Fruit fly (Drosophila melanogaster) whole organism, embryonic: ENCODE results near the gene Gga.

Experiments used
- Bdp1 ChIP-seq: fragments of 200-800 bp; sonication (Bioruptor generic); optimal IDR thresholded peaks from 3 replicates; lab custom pipeline; 2016; ENCODE audit warnings: missing biosample characterization, missing genetic modification characterization
- CG10274 ChIP-seq: fragments of 200-800 bp; sonication (Bioruptor generic); optimal IDR thresholded peaks from 3 replicates; lab custom pipeline; 2017; ENCODE audit warnings: missing biosample characterization, mild to moderate bottlenecking, missing genetic modification characterization
- CG10431 ChIP-seq: fragments of 200-800 bp; sonication (Bioruptor generic); optimal IDR thresholded peaks from 3 replicates; lab custom pipeline; 2018; ENCODE audit warnings: missing biosample characterization, mild to moderate bottlenecking, missing genetic modification characterization
- CG10543 ChIP-seq: fragments of 200-800 bp; sonication (Bioruptor generic); optimal IDR thresholded peaks from 3 replicates; lab custom pipeline; 2017; ENCODE audit warnings: missing biosample characterization, mild to moderate bottlenecking, missing genetic modification characterization, moderate library complexity
- CG11695 ChIP-seq: fragments of 200-800 bp; sonication (Bioruptor generic); IDR thresholded peaks from 3 replicates; pipeline ENCODE4 v1.3.6; 2022; ENCODE audit warnings: missing biosample characterization, missing genetic modification characterization
- CG12769 ChIP-seq: fragments of 200-800 bp; sonication (Bioruptor generic); optimal IDR thresholded peaks from 2 replicates; lab custom pipeline; 2019; ENCODE audit warnings: missing biosample characterization, mild to moderate bottlenecking, missing genetic modification characterization, moderate library complexity
- CG13624 ChIP-seq: fragments of 200-800 bp; sonication (Bioruptor generic); optimal IDR thresholded peaks from 2 replicates; lab custom pipeline; 2016; ENCODE audit warnings: missing biosample characterization, missing genetic modification characterization
- CG1603 ChIP-seq: fragments of 200-800 bp; sonication (Bioruptor generic); optimal IDR thresholded peaks from 2 replicates; lab custom pipeline; 2019; ENCODE audit warnings: missing biosample characterization, mild to moderate bottlenecking, missing genetic modification characterization, moderate library complexity
- CG17359 ChIP-seq: fragments of 200-800 bp; sonication (Bioruptor generic); optimal IDR thresholded peaks from 3 replicates; lab custom pipeline; 2018; ENCODE audit warnings: missing biosample characterization, mild to moderate bottlenecking, missing genetic modification characterization, moderate library complexity
- CG17829 ChIP-seq: fragments of 200-800 bp; optimal IDR thresholded peaks from 2 replicates; lab custom pipeline; 2019; ENCODE audit warnings: missing biosample characterization, mild to moderate bottlenecking, missing genetic modification characterization, moderate library complexity
- CG18764 ChIP-seq: fragments of 200-800 bp; sonication (Bioruptor generic); optimal IDR thresholded peaks from 3 replicates; lab custom pipeline; 2016; ENCODE audit warnings: missing biosample characterization, missing genetic modification characterization
- CG32767 ChIP-seq: fragments of 200-800 bp; sonication (Bioruptor generic); IDR thresholded peaks from 2 replicates; pipeline ENCODE4 v1.3.6; 2022; ENCODE audit warnings: missing biosample characterization, missing genetic modification characterization
- CG33213 ChIP-seq: fragments of 200-800 bp; sonication (Bioruptor generic); optimal IDR thresholded peaks from 3 replicates; lab custom pipeline; 2016; ENCODE audit warnings: missing biosample characterization, missing genetic modification characterization
- CG3838 ChIP-seq: fragments of 200-800 bp; sonication (Bioruptor generic); optimal IDR thresholded peaks from 3 replicates; lab custom pipeline; 2016; ENCODE audit warnings: missing biosample characterization, missing genetic modification characterization
- CG43689 ChIP-seq: fragments of 200-800 bp; sonication (Bioruptor generic); IDR thresholded peaks from 2 replicates; pipeline ENCODE4 v1.3.6; 2022; ENCODE audit warnings: missing biosample characterization, missing genetic modification characterization
- CoRest ChIP-seq: fragments of 200-800 bp; sonication (Bioruptor generic); optimal IDR thresholded peaks from 3 replicates; lab custom pipeline; 2018; ENCODE audit warnings: missing biosample characterization, mild to moderate bottlenecking, missing genetic modification characterization, moderate library complexity
- Dek ChIP-seq: fragments of 200-800 bp; sonication (Bioruptor generic); optimal IDR thresholded peaks from 3 replicates; lab custom pipeline; 2019; ENCODE audit warnings: missing biosample characterization, mild to moderate bottlenecking, missing genetic modification characterization, moderate library complexity
- Drgx ChIP-seq: fragments of 200-800 bp; sonication (Bioruptor generic); IDR thresholded peaks from 2 replicates; pipeline ENCODE4 v1.3.6; 2022; ENCODE audit warnings: missing biosample characterization, missing genetic modification characterization
- Ets65A ChIP-seq: fragments of 200-800 bp; sonication (Bioruptor generic); peaks from one replicate; lab custom pipeline; 2016; ENCODE audit warnings: missing biosample characterization, missing genetic modification characterization
- Ets97D ChIP-seq: fragments of 200-800 bp; sonication (Bioruptor generic); optimal IDR thresholded peaks from 3 replicates; lab custom pipeline; 2016; ENCODE audit warnings: missing biosample characterization, missing genetic modification characterization
- HLH3B ChIP-seq: fragments of 200-800 bp; sonication (Bioruptor generic); IDR thresholded peaks from 2 replicates; pipeline ENCODE4 v1.3.6; 2022; ENCODE audit warnings: missing biosample characterization, missing genetic modification characterization
- HmgZ ChIP-seq: fragments of 200-800 bp; sonication (Bioruptor generic); optimal IDR thresholded peaks from 2 replicates; lab custom pipeline; 2018; ENCODE audit warnings: missing biosample characterization, mild to moderate bottlenecking, missing genetic modification characterization
- Lhr ChIP-seq: fragments of 200-800 bp; sonication (Bioruptor generic); optimal IDR thresholded peaks from 3 replicates; lab custom pipeline; 2017; ENCODE audit warnings: mild to moderate bottlenecking, missing biosample characterization, missing genetic modification reagents, missing genetic modification characterization
- MBD-R2 ChIP-seq: fragments of 200-800 bp; sonication (Bioruptor generic); IDR thresholded peaks from 2 replicates; pipeline ENCODE4 v1.3.6; 2022; ENCODE audit warnings: missing biosample characterization, missing genetic modification characterization
- MESR4 ChIP-seq: fragments of 200-800 bp; sonication (Bioruptor generic); optimal IDR thresholded peaks from 2 replicates; lab custom pipeline; 2018; ENCODE audit warnings: missing biosample characterization, mild to moderate bottlenecking, missing genetic modification characterization, moderate library complexity
- Med ChIP-seq: fragments of 200-800 bp; sonication (Bioruptor generic); peaks from one replicate; lab custom pipeline; 2016; ENCODE audit warnings: missing biosample characterization, missing genetic modification characterization, mild to moderate bottlenecking, inconsistent platforms, moderate library complexity
- NK7.1 ChIP-seq: fragments of 200-800 bp; sonication (Bioruptor generic); optimal IDR thresholded peaks from 3 replicates; lab custom pipeline; 2016; ENCODE audit warnings: missing biosample characterization, missing genetic modification characterization
- Optix ChIP-seq: fragments of 200-800 bp; sonication (Bioruptor generic); IDR thresholded peaks from 3 replicates; pipeline ENCODE4 v1.3.6; 2022; ENCODE audit warnings: missing biosample characterization, missing genetic modification characterization
- Pdp1 ChIP-seq, 2 experiments: fragments of 200-800 bp; sonication (Bioruptor generic); optimal IDR thresholded peaks; 3 replicates each; lab custom pipeline; 2016; ENCODE audit warnings: missing biosample characterization in 2 of 2, missing genetic modification characterization in 2 of 2, mild to moderate bottlenecking in 1 of 2, moderate library complexity in 1 of 2
- Poxn ChIP-seq: fragments of 200-800 bp; sonication (Bioruptor generic); IDR thresholded peaks from 2 replicates; pipeline ENCODE4 v1.3.6; 2022; ENCODE audit warnings: missing biosample characterization, missing genetic modification characterization
- Ptx1 ChIP-seq: fragments of 200-800 bp; sonication (Bioruptor generic); IDR thresholded peaks from 2 replicates; pipeline ENCODE4 v1.3.6; 2022; ENCODE audit warnings: missing biosample characterization, missing genetic modification characterization
- ac ChIP-seq: fragments of 200-800 bp; sonication (Bioruptor generic); optimal IDR thresholded peaks from 3 replicates; lab custom pipeline; 2017; ENCODE audit warnings: missing biosample characterization, mild to moderate bottlenecking, missing genetic modification characterization
- br ChIP-seq: fragments of >200 bp; optimal IDR thresholded peaks from 2 replicates; lab custom pipeline; 2017
- crol ChIP-seq: fragments of 200-800 bp; sonication (Bioruptor generic); IDR thresholded peaks from 2 replicates; pipeline ENCODE4 v1.3.6; 2022; ENCODE audit warnings: missing biosample characterization, missing genetic modification characterization
- danr ChIP-seq: fragments of 200-800 bp; sonication (Bioruptor generic); IDR thresholded peaks from 2 replicates; pipeline ENCODE4 v1.3.6; 2022; ENCODE audit warnings: missing biosample characterization, missing genetic modification characterization
- eve ChIP-seq, 2 experiments: fragments of >200 bp; optimal IDR thresholded peaks; 2 replicates each; lab custom pipeline; 2017; ENCODE audit warnings: missing biosample characterization in 2 of 2, missing genetic modification characterization in 2 of 2
- ftz-f1 ChIP-seq: fragments of 200-800 bp; sonication (Bioruptor generic); optimal IDR thresholded peaks from 2 replicates; lab custom pipeline; 2016; ENCODE audit warnings: missing biosample characterization, missing genetic modification characterization
- gcm2 ChIP-seq: fragments of 200-800 bp; sonication (Bioruptor generic); optimal IDR thresholded peaks from 2 replicates; lab custom pipeline; 2016; ENCODE audit warnings: missing biosample characterization, missing genetic modification characterization
- jumu ChIP-seq: fragments of 200-800 bp; sonication (Bioruptor generic); optimal IDR thresholded peaks from 3 replicates; lab custom pipeline; 2016; ENCODE audit warnings: missing biosample characterization, missing genetic modification characterization
- lbe ChIP-seq: fragments of 200-800 bp; sonication (Bioruptor generic); optimal IDR thresholded peaks from 2 replicates; lab custom pipeline; 2016; ENCODE audit warnings: missing biosample characterization, mild to moderate bottlenecking, missing genetic modification characterization
- lilli ChIP-seq: fragments of 200-800 bp; sonication (Bioruptor generic); optimal IDR thresholded peaks from 3 replicates; lab custom pipeline; 2016; ENCODE audit warnings: missing biosample characterization, missing genetic modification characterization
- p53 ChIP-seq: fragments of 200-800 bp; sonication (Bioruptor generic); optimal IDR thresholded peaks from 2 replicates; lab custom pipeline; 2016; ENCODE audit warnings: missing biosample characterization, missing genetic modification characterization
- phol ChIP-seq: fragments of 200-800 bp; sonication (Bioruptor generic); optimal IDR thresholded peaks from 3 replicates; lab custom pipeline; 2018; ENCODE audit warnings: missing biosample characterization, mild to moderate bottlenecking, missing genetic modification characterization, moderate library complexity
- pzg ChIP-seq: fragments of 200-800 bp; sonication (Bioruptor generic); optimal IDR thresholded peaks from 3 replicates; lab custom pipeline; 2018; ENCODE audit warnings: missing biosample characterization, mild to moderate bottlenecking, missing genetic modification characterization, moderate library complexity
- sna ChIP-seq: fragments of 200-800 bp; sonication (Bioruptor generic); IDR thresholded peaks from 2 replicates; pipeline ENCODE4 v1.3.6; 2022; ENCODE audit warnings: missing biosample characterization, missing genetic modification characterization; ENCODE audit not compliant: partially characterized antibody
- sob ChIP-seq: fragments of 200-800 bp; sonication (Bioruptor generic); IDR thresholded peaks from 2 replicates; pipeline ENCODE4 v1.3.6; 2022; ENCODE audit warnings: missing biosample characterization, missing genetic modification characterization
- stc ChIP-seq: fragments of 200-800 bp; sonication (Bioruptor generic); IDR thresholded peaks from 2 replicates; pipeline ENCODE4 v1.3.6; 2022; ENCODE audit warnings: missing biosample characterization, missing genetic modification characterization
- tna ChIP-seq: fragments of 200-800 bp; sonication (Bioruptor generic); IDR thresholded peaks from 2 replicates; pipeline ENCODE4 v1.3.6; 2022; ENCODE audit warnings: missing biosample characterization, missing genetic modification characterization; ENCODE audit not compliant: partially characterized antibody
- trem ChIP-seq: fragments of 200-800 bp; optimal IDR thresholded peaks from 3 replicates; lab custom pipeline; 2019; ENCODE audit warnings: missing biosample characterization, mild to moderate bottlenecking, missing genetic modification characterization, moderate library complexity
- unc-4 ChIP-seq: fragments of 200-800 bp; sonication (Bioruptor generic); IDR thresholded peaks from 2 replicates; pipeline ENCODE4 v1.3.6; 2022; ENCODE audit warnings: missing biosample characterization, missing genetic modification characterization; ENCODE audit not compliant: partially characterized antibody
- wor ChIP-seq: fragments of 200-800 bp; sonication (Bioruptor generic); IDR thresholded peaks from 2 replicates; pipeline ENCODE4 v1.3.6; 2022; ENCODE audit warnings: missing biosample characterization, missing genetic modification characterization

Gene Gga

DNA sequence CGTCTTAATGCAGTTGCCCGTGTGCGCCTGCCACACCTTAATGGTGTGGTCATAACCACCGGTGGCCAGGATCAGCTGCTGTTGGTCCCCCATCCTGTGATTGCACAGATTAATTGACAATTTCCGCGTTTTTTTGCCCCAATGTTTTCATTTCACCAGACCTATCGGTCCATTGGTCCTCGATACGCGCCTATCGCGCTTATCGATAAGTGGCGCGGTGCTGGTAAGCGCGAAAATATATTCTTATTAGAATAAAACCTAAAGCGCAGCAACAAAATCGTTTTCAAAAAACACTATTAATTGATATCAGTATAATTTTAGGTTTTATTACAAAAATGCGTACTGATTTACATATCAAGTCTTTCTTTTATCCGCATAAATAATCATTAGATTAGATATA, 5.0 kb downstream of the Gga start, which contains the start of gene Lst8 (continued):
- no peak for TF ChIP-seq Ptx1 (GFP tag; lab: Robert Waterston, UW)
- TF ChIP-seq CG32767 (GFP tag; lab: Robert Waterston, UW), result no peak
- TF ChIP-seq lilli (GFP tag; lab: Kevin White, UChicago), result peak; percentile 23
- TF ChIP-seq MBD-R2, result peak; percentile 70
- TF ChIP-seq CG18764, result no peak
- no peak for TF ChIP-seq ac (GFP tag; lab: Kevin White, UChicago)
- TF ChIP-seq Optix, result no peak
- no peak for TF ChIP-seq stc
- no peak for TF ChIP-seq CG10431 (GFP tag; lab: Kevin White, UChicago)
- TF ChIP-seq trem (tag; lab: Kevin White, UChicago), result peak; percentile 29
- TF ChIP-seq phol, result no peak
- TF ChIP-seq HmgZ (tag; lab: Kevin White, UChicago), result peak; percentile 22
- no peak for TF ChIP-seq CG11695 (GFP tag; lab: Robert Waterston, UW)
- no peak for TF ChIP-seq NK7.1 (GFP tag; lab: Kevin White, UChicago)
- no peak for TF ChIP-seq CG43689 (GFP tag; lab: Robert Waterston, UW)
- TF ChIP-seq danr (GFP tag; lab: Robert Waterston, UW), result no peak
- no peak for TF ChIP-seq HLH3B (GFP tag; lab: Robert Waterston, UW)
- TF ChIP-seq CG10543 (GFP tag; lab: Kevin White, UChicago), result no peak
- TF ChIP-seq p53 (GFP tag; lab: Kevin White, UChicago), result peak; percentile 6
- TF ChIP-seq Ets97D (GFP tag; lab: Kevin White, UChicago), result peak; percentile 32
- no peak for TF ChIP-seq Bdp1 (GFP tag; lab: Kevin White, UChicago)
- no peak for TF ChIP-seq Drgx (GFP tag; lab: Robert Waterston, UW)
- TF ChIP-seq sob (GFP tag; lab: Robert Waterston, UW), result no peak
- TF ChIP-seq jumu (GFP tag; lab: Kevin White, UChicago), result no peak
- peak; percentile 50 for TF ChIP-seq Med (GFP tag; lab: Kevin White, UChicago)
- TF ChIP-seq tna, result peak; percentile 72
- TF ChIP-seq lbe (GFP tag; lab: Kevin White, UChicago), result peak; percentile 8
- TF ChIP-seq CG1603 (tag; lab: Kevin White, UChicago), result no peak

DNA sequence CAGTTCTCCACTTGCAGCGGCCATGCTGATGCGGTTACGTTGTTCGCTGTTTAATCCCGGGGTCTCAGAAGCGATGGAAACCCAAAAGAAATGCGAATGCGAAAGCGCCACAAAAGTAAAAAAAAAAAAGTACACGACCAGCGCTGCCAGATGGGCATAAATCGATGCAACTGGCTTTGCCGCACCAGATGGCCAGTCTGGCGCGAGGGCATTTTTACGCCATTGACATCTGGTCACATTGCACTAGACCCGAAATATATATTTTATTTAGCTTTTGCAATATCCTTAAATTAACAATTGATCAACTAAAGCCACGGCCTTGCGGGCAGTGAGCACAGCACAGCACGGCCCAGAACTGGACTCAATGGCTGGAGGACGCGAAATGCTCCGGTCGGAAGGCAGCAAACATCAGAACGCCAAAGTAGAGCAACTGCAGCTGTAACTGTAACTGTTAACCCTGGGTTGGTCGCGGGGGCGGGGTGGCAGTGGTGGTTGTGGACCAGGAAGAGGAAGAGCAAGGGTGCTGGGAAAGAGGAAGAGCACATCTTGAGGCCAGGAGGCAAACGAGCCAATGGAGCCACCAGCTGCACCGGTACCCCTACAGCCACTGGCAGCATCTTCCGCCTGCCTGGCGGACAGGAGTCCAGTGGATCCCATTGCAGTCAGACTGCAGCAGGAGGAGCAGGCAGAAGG, 8.0 kb downstream of the Gga start, which contains the start of the genes LysRS and Hecw:
Gene LysRS (minus strand): TSS at position 158 of the 693 bp plus-strand sequence.
Gene Hecw (plus strand): TSS at position 220 of the 693 bp plus-strand sequence.
- peak; percentile 24 for TF ChIP-seq lilli (GFP tag; lab: Kevin White, UChicago)
- TF ChIP-seq wor (GFP tag; lab: Robert Waterston, UW), result no peak
- TF ChIP-seq br, result no peak
- TF ChIP-seq CG17359 (tag; lab: Kevin White, UChicago), result peak; percentile 82
- peak; percentile 87 for TF ChIP-seq MBD-R2
- peak; percentile 13 for TF ChIP-seq CG13624 (GFP tag; lab: Kevin White, UChicago)
- TF ChIP-seq pzg, result peak; percentile 74
- peak; percentile 25 for TF ChIP-seq CG17829
- peak; percentile 34 for TF ChIP-seq CoRest
- no peak for TF ChIP-seq Poxn (GFP tag; lab: Robert Waterston, UW)
- TF ChIP-seq CG33213 (GFP tag; lab: Kevin White, UChicago), result peak; percentile 18
- TF ChIP-seq crol, result peak; percentile 88
- no peak for TF ChIP-seq CG3838 (GFP tag; lab: Kevin White, UChicago)
- TF ChIP-seq gcm2, result no peak
- peak; percentile 83 for TF ChIP-seq MESR4 (GFP tag; lab: Kevin White, UChicago)
- 0 out of 2 replicates have a peak, but pooled peaks have one; percentile 28 for TF ChIP-seq unc-4 (GFP tag; lab: Robert Waterston, UW)
- TF ChIP-seq CG12769, result no peak
- no peak for TF ChIP-seq CG10274 (GFP tag; lab: Kevin White, UChicago)
- peak; percentile 39 for TF ChIP-seq ftz-f1 (GFP tag; lab: Kevin White, UChicago)
- TF ChIP-seq Ets65A (GFP tag; lab: Kevin White, UChicago), result peak; percentile 40
- TF ChIP-seq Pdp1 (GFP tag; optimal IDR thresholded peaks at IDR 0.05; lab: Kevin White, UChicago), result peak in 1 of 2 experiments; percentile 39
- no peak for TF ChIP-seq Dek
- no peak for TF ChIP-seq eve (GFP tag; optimal IDR thresholded peaks at IDR 0.05; lab: Kevin White, UChicago)
- no peak for TF ChIP-seq sna (GFP tag; lab: Robert Waterston, UW)
- peak; percentile 71 for TF ChIP-seq Lhr (GFP tag; lab: Kevin White, UChicago)
